Worm (Caenorhabditis elegans): ENCODE measurements around the gene C50F4.12.

C50F4.12 gene

DNA sequence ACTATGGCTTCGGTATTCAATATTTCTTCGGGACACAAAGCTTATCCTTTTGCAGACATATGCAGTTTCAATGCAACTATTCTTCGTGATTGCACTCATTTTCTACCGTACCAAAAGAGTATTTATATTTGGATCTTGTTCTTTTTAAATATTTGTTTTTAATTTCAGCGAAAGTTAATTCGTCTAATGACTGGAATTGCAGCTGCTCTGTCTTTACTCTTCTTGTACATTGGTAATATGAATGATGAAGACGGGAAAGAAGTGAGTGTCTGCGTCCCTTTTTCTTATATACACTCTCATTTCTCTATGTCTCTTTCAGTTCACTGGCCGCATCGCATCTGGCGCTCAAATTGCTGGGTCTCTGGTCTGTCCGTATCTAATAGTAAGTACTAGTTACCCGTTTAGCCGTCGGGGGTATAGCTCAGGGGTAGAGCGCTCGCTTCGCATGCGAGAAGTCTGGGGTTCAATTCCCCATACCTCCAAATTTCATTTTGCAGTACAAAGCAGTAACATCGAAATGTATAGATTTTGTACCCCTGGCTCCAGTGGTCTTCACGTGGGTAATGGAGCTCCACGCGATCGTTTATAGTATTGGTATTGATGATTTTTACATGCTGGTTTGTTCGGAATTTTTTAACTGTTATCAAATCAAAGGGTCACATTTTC lies 36.3 kb downstream of the C50F4.12 start (continued):
- peak; percentile 82 for TF ChIP-seq snpc-4 (GFP tag; optimal IDR thresholded peaks at IDR 0.05)
- TF ChIP-seq snpc-4 (tag; optimal IDR thresholded peaks at IDR 0.05): peak; percentile 89 to 95 (median 92)
- 0 out of 2 replicates have a peak, but pooled peaks have one; percentile 49 for TF ChIP-seq K11D2.4 (GFP tag; IDR thresholded peaks at IDR 0.05)
- TF ChIP-seq let-607 (tag; optimal IDR thresholded peaks at IDR 0.05): peak in 1 of 2 experiments; percentile 25
- peak; percentile 58 for TF ChIP-seq nhr-90 (tag; optimal IDR thresholded peaks at IDR 0.05)
- no peak for TF ChIP-seq Y95B8A.8 (GFP tag; IDR thresholded peaks at IDR 0.05)
- peak; percentile 78 for TF ChIP-seq ztf-18 (tag; optimal IDR thresholded peaks at IDR 0.05)
- no peak for TF ChIP-seq Y53F4B.3 (GFP tag; IDR thresholded peaks at IDR 0.05)
- TF ChIP-seq snpc-1.1 (tag; optimal IDR thresholded peaks at IDR 0.05; ENCODE audit: insufficient read depth): peak; percentile 88
- peak; percentile 16 for TF ChIP-seq lsl-1 (GFP tag; optimal IDR thresholded peaks at IDR 0.05)
- peak; percentile 30 for TF ChIP-seq F22D6.2 (tag; optimal IDR thresholded peaks at IDR 0.05)
- no peak for TF ChIP-seq F57C9.4 (tag; optimal IDR thresholded peaks at IDR 0.05)
- TF ChIP-seq tlf-1 (GFP tag; optimal IDR thresholded peaks at IDR 0.05): no peak
- no peak for TF ChIP-seq nfya-1 (tag; optimal IDR thresholded peaks at IDR 0.05; ENCODE audit: borderline replicate concordance, insufficient read depth)
- TF ChIP-seq lsy-27 (tag; optimal IDR thresholded peaks at IDR 0.05; ENCODE audit: borderline replicate concordance, insufficient read depth): peak; percentile 12
- peak; percentile 42 for TF ChIP-seq D2030.7 (GFP tag; IDR thresholded peaks at IDR 0.05)
- TF ChIP-seq B0035.1 (tag; optimal IDR thresholded peaks at IDR 0.05): no peak
- TF ChIP-seq him-1 (tag; optimal IDR thresholded peaks at IDR 0.05): peak; percentile 88
- TF ChIP-seq B0019.2 (GFP tag; conservative IDR thresholded peaks at IDR 0.05): no peak
- no peak for TF ChIP-seq ama-1 (optimal IDR thresholded peaks at IDR 0.05)
- TF ChIP-seq ama-1 (GFP tag; optimal IDR thresholded peaks at IDR 0.05): peak in 1 of 2 experiments; percentile 85
- TF ChIP-seq madf-3 (GFP tag; IDR thresholded peaks at IDR 0.05): no peak
- peak; percentile 30 for TF ChIP-seq mxl-1 (tag; optimal IDR thresholded peaks at IDR 0.05)
- peak; percentile 52 for TF ChIP-seq nhr-27 (tag; optimal IDR thresholded peaks at IDR 0.05)
- no peak for TF ChIP-seq F10E7.11 (tag; optimal IDR thresholded peaks at IDR 0.05)
- no peak; the same call in none of the 2 replicates for TF ChIP-seq B0336.3 (GFP tag; IDR thresholded peaks at IDR 0.05)
- TF ChIP-seq unc-62 (GFP tag; optimal IDR thresholded peaks at IDR 0.05): no peak
- TF ChIP-seq ets-4 (GFP tag; optimal IDR thresholded peaks at IDR 0.05): peak; percentile 35
- TF ChIP-seq F23B12.7 (tag; optimal IDR thresholded peaks at IDR 0.05; ENCODE audit: insufficient read depth): no peak
- peak; percentile 81 for TF ChIP-seq ZK185.1 (tag; optimal IDR thresholded peaks at IDR 0.05; ENCODE audit: poor library complexity, severe bottlenecking)
- peak; percentile 24 for TF ChIP-seq attf-5 (GFP tag; optimal IDR thresholded peaks at IDR 0.05)
- no peak for TF ChIP-seq ztf-22 (GFP tag; optimal IDR thresholded peaks at IDR 0.05)
- peak; percentile 92; the same call in 1 of the 2 replicates for TF ChIP-seq nhr-120 (GFP tag; IDR thresholded peaks at IDR 0.05)
- TF ChIP-seq Y67H2A.10 (GFP tag; conservative IDR thresholded peaks at IDR 0.05): no peak
- TF ChIP-seq let-526 (GFP tag; IDR thresholded peaks at IDR 0.05): peak; percentile 74; the same call in 1 of the 2 replicates
- TF ChIP-seq hrde-1 (tag; optimal IDR thresholded peaks at IDR 0.05; ENCODE audit: borderline replicate concordance): peak; percentile 13
- 0 out of 2 replicates have a peak, but pooled peaks have one; percentile 36 for TF ChIP-seq ceh-58 (GFP tag; IDR thresholded peaks at IDR 0.05)
- no peak for TF ChIP-seq C17E4.6 (GFP tag; IDR thresholded peaks at IDR 0.05)
- peak; percentile 94 for TF ChIP-seq Y56A3A.18 (GFP tag; IDR thresholded peaks at IDR 0.05)
- peak; percentile 92 for TF ChIP-seq zim-3 (tag; optimal IDR thresholded peaks at IDR 0.05)
- no peak for TF ChIP-seq F55B11.4 (tag; optimal IDR thresholded peaks at IDR 0.05; ENCODE audit: borderline replicate concordance, insufficient read depth)
- TF ChIP-seq nfyb-1 (GFP tag; IDR thresholded peaks at IDR 0.05): peak; percentile 89
- TF ChIP-seq F49E8.2 (tag; optimal IDR thresholded peaks at IDR 0.05; ENCODE audit: insufficient read depth): no peak
- TF ChIP-seq ceh-91 (GFP tag; IDR thresholded peaks at IDR 0.05): no peak
- TF ChIP-seq hmg-20 (GFP tag; IDR thresholded peaks at IDR 0.05): peak; percentile 72; the same call in 1 of the 2 replicates
- no peak for TF ChIP-seq zfh-2 (GFP tag; conservative IDR thresholded peaks at IDR 0.05)
